Fruit fly (Drosophila melanogaster): Measurements from ENCODE around the gene SmB.
A peak's percentile ranks its signal among the peaks of the same experiment; 100 is the strongest.

Gene SmB

DNA sequence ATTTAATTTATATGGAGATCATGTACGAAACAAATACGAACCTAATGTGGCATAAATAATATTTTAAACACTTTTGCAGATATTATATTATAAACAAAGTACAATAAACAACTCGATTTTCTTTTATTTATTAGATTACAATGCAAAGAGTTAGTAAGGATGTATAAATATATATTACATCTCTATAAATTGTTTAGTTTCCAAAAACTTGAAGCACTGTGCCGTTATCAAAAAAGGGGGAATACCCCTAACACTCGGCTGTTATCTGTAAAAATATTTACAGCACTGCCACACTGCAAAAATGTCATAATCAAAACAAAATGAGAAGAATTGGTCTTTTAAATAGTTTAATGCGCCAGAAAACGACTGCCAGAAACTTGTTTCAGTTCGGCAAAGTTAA lies 2.1 kb upstream of the SmB start, which contains the start of gene CG5188 (continued):
- TF ChIP-seq odd (GFP tag; optimal IDR thresholded peaks at IDR 0.05): no peak
- TF ChIP-seq Nf-YB (GFP tag; optimal IDR thresholded peaks at IDR 0.05): peak; percentile 7
- no peak for TF ChIP-seq Atf3 (GFP tag; optimal IDR thresholded peaks at IDR 0.05)
- no peak for TF ChIP-seq ftz-f1 (GFP tag; optimal IDR thresholded peaks at IDR 0.05)
- no peak for TF ChIP-seq psq (GFP tag; optimal IDR thresholded peaks at IDR 0.05)
- TF ChIP-seq CG13287 (GFP tag; IDR thresholded peaks at IDR 0.05; ENCODE audit: partially characterized antibody): peak; percentile 62; the same call in 1 of the 2 replicates
- TF ChIP-seq Sin3A (optimal IDR thresholded peaks at IDR 0.05): no peak
- TF ChIP-seq Lhr (GFP tag; optimal IDR thresholded peaks at IDR 0.05): no peak
- peak; percentile 54 for TF ChIP-seq gfzf (GFP tag; optimal IDR thresholded peaks at IDR 0.05)
- no peak for TF ChIP-seq Neu2 (GFP tag; optimal IDR thresholded peaks at IDR 0.05; ENCODE audit: borderline replicate concordance)
- TF ChIP-seq CG10274 (GFP tag; optimal IDR thresholded peaks at IDR 0.05): no peak
- no peak for TF ChIP-seq kni (GFP tag; optimal IDR thresholded peaks at IDR 0.05)
- no peak; the same call in 1 of the 2 replicates for TF ChIP-seq amos (GFP tag; IDR thresholded peaks at IDR 0.05; ENCODE audit: partially characterized antibody)
- no peak for TF ChIP-seq bowl (GFP tag; IDR thresholded peaks at IDR 0.05)
- TF ChIP-seq trem (tag; optimal IDR thresholded peaks at IDR 0.05): peak; percentile 55
- TF ChIP-seq CG8765 (GFP tag; IDR thresholded peaks at IDR 0.05): no peak
- no peak for TF ChIP-seq HLHmδ (GFP tag; optimal IDR thresholded peaks at IDR 0.05)
- no peak for TF ChIP-seq CG10209 (GFP tag; optimal IDR thresholded peaks at IDR 0.05)
- TF ChIP-seq peb (GFP tag; IDR thresholded peaks at IDR 0.05): no peak
- no peak for TF ChIP-seq sr (GFP tag; IDR thresholded peaks at IDR 0.05)
- no peak for TF ChIP-seq gro (GFP tag; optimal IDR thresholded peaks at IDR 0.05)
- TF ChIP-seq maf-S (GFP tag; optimal IDR thresholded peaks at IDR 0.05): no peak
- TF ChIP-seq CG13424 (tag; optimal IDR thresholded peaks at IDR 0.05): peak; percentile 64
- TF ChIP-seq CG14050 (GFP tag; IDR thresholded peaks at IDR 0.05): no peak
- TF ChIP-seq tna (GFP tag; IDR thresholded peaks at IDR 0.05; ENCODE audit: partially characterized antibody): no peak
- no peak for TF ChIP-seq CG12744 (GFP tag; optimal IDR thresholded peaks at IDR 0.05)
- TF ChIP-seq vnd (GFP tag; IDR thresholded peaks at IDR 0.05; ENCODE audit: partially characterized antibody): no peak
- TF ChIP-seq ato (GFP tag; IDR thresholded peaks at IDR 0.05; ENCODE audit: partially characterized antibody): peak; percentile 53; the same call in 1 of the 2 replicates
- no peak for TF ChIP-seq tx (GFP tag; optimal IDR thresholded peaks at IDR 0.05)
- peak; percentile 20 for TF ChIP-seq CG7271 (tag; optimal IDR thresholded peaks at IDR 0.05)
- TF ChIP-seq E2f2 (GFP tag; IDR thresholded peaks at IDR 0.05): peak; percentile 36; the same call in 1 of the 2 replicates
- TF ChIP-seq CG7357 (GFP tag; IDR thresholded peaks at IDR 0.05): no peak
- peak; percentile 53 for TF ChIP-seq Sox100B (GFP tag; optimal IDR thresholded peaks at IDR 0.05)
- peak; percentile 48 for TF ChIP-seq lilli (GFP tag; optimal IDR thresholded peaks at IDR 0.05)
- TF ChIP-seq HmgD (GFP tag; optimal IDR thresholded peaks at IDR 0.05): no peak
- peak; percentile 47 for TF ChIP-seq caup (GFP tag; optimal IDR thresholded peaks at IDR 0.05; ENCODE audit: severe bottlenecking)
- TF ChIP-seq CG6765 (GFP tag; optimal IDR thresholded peaks at IDR 0.05): no peak
- no peak for TF ChIP-seq bcd (GFP tag; optimal IDR thresholded peaks at IDR 0.05)
- TF ChIP-seq Hr78 (GFP tag; optimal IDR thresholded peaks at IDR 0.05): no peak
- no peak for TF ChIP-seq CG15479 (GFP tag; optimal IDR thresholded peaks at IDR 0.05)
- no peak for TF ChIP-seq pros (GFP tag; optimal IDR thresholded peaks at IDR 0.05)
- TF ChIP-seq corto (GFP tag; optimal IDR thresholded peaks at IDR 0.05): no peak
- no peak for TF ChIP-seq fu2 (GFP tag; optimal IDR thresholded peaks at IDR 0.05)
- no peak for TF ChIP-seq Sry-δ (GFP tag; optimal IDR thresholded peaks at IDR 0.05)
- TF ChIP-seq salm (tag; optimal IDR thresholded peaks at IDR 0.05): peak; percentile 7
- TF ChIP-seq Six4 (GFP tag; optimal IDR thresholded peaks at IDR 0.05): peak; percentile 10
- TF ChIP-seq CG17802 (tag; optimal IDR thresholded peaks at IDR 0.05): no peak
- TF ChIP-seq trh (GFP tag; optimal IDR thresholded peaks at IDR 0.05): no peak
- TF ChIP-seq Ets65A (GFP tag): no peak
- peak; percentile 66; the same call in 2 of the 3 replicates for TF ChIP-seq CG11695 (GFP tag; IDR thresholded peaks at IDR 0.05)
